Fruit fly (Drosophila melanogaster) whole organism, prepupa: ENCODE data around the gene CG2608.
A peak's percentile ranks its signal among the peaks of the same experiment; 100 is the strongest.

Experiments
- Blimp-1 ChIP-seq: fragments of 200-800 bp; sonication (Bioruptor generic); optimal IDR thresholded peaks from 3 replicates; lab custom pipeline; 2017; ENCODE audit warnings: missing biosample characterization, missing genetic modification characterization, mild to moderate bottlenecking, moderate library complexity, missing genetic modification reagents
- CG10631 ChIP-seq: fragments of 200-800 bp; sonication (Bioruptor generic); optimal IDR thresholded peaks from 2 replicates; lab custom pipeline; 2016; ENCODE audit warnings: missing biosample characterization, missing genetic modification characterization
- CG10669 ChIP-seq: fragments of 200-800 bp; sonication (Bioruptor generic); optimal IDR thresholded peaks from 3 replicates; lab custom pipeline; 2018; ENCODE audit warnings: missing biosample characterization, mild to moderate bottlenecking, missing genetic modification characterization, moderate library complexity
- CG11762 ChIP-seq: fragments of 200-800 bp; sonication (Bioruptor generic); optimal IDR thresholded peaks from 3 replicates; lab custom pipeline; 2016; ENCODE audit warnings: missing biosample characterization, missing genetic modification characterization; ENCODE audit not compliant: insufficient read depth
- CG15336 ChIP-seq: fragments of 200-800 bp; sonication (Bioruptor generic); IDR thresholded peaks from 2 replicates; pipeline ENCODE4 v1.3.6; 2022; ENCODE audit warnings: missing biosample characterization, missing genetic modification characterization
- CG1621 ChIP-seq: fragments of 200-800 bp; sonication (Bioruptor generic); optimal IDR thresholded peaks from 3 replicates; lab custom pipeline; 2018; ENCODE audit warnings: missing biosample characterization, mild to moderate bottlenecking, missing genetic modification characterization
- CG3032 ChIP-seq: fragments of 200-800 bp; optimal IDR thresholded peaks from 2 replicates; lab custom pipeline; 2019; ENCODE audit warnings: missing biosample characterization, mild to moderate bottlenecking, missing genetic modification characterization, moderate library complexity
- CG31627 ChIP-seq: fragments of 200-800 bp; sonication (Bioruptor generic); optimal IDR thresholded peaks from 3 replicates; lab custom pipeline; 2016; ENCODE audit warnings: missing biosample characterization, missing genetic modification characterization
- CG32006 ChIP-seq: fragments of 200-800 bp; sonication (Bioruptor generic); optimal IDR thresholded peaks from 3 replicates; lab custom pipeline; 2017; ENCODE audit warnings: missing biosample characterization, mild to moderate bottlenecking, missing genetic modification characterization
- CG34406 ChIP-seq: fragments of 200-800 bp; sonication (Bioruptor generic); optimal IDR thresholded peaks from 3 replicates; lab custom pipeline; 2016; ENCODE audit warnings: missing biosample characterization, missing genetic modification characterization
- CG3919 ChIP-seq: fragments of 200-800 bp; sonication (Bioruptor generic); optimal IDR thresholded peaks from 3 replicates; lab custom pipeline; 2016; ENCODE audit warnings: missing biosample characterization, missing genetic modification characterization
- CG6163 ChIP-seq: fragments of 200-800 bp; sonication (Bioruptor generic); IDR thresholded peaks from 3 replicates; pipeline ENCODE4 v1.3.6; 2022; ENCODE audit warnings: missing biosample characterization, missing genetic modification characterization
- CG6276 ChIP-seq: fragments of 200-800 bp; sonication (Bioruptor generic); optimal IDR thresholded peaks from 2 replicates; lab custom pipeline; 2017; ENCODE audit warnings: missing biosample characterization, mild to moderate bottlenecking, missing genetic modification characterization
- CG6792 ChIP-seq: fragments of 200-800 bp; sonication (Bioruptor generic); optimal IDR thresholded peaks from 3 replicates; lab custom pipeline; 2016; ENCODE audit warnings: missing biosample characterization, missing genetic modification characterization
- CG6854 ChIP-seq: fragments of 200-800 bp; sonication (Bioruptor generic); optimal IDR thresholded peaks from 2 replicates; lab custom pipeline; 2017; ENCODE audit warnings: missing biosample characterization, mild to moderate bottlenecking, missing genetic modification characterization
- CG7368 ChIP-seq: fragments of 200-800 bp; sonication (Bioruptor generic); optimal IDR thresholded peaks from 3 replicates; lab custom pipeline; 2016; ENCODE audit warnings: missing biosample characterization, missing genetic modification characterization
- CG8119 ChIP-seq: fragments of 200-800 bp; sonication (Bioruptor generic); IDR thresholded peaks from 3 replicates; pipeline ENCODE4 v1.3.6; 2022; ENCODE audit warnings: missing biosample characterization, missing genetic modification characterization
- CG8632 ChIP-seq: fragments of 200-800 bp; sonication (Bioruptor generic); optimal IDR thresholded peaks from 3 replicates; lab custom pipeline; 2016; ENCODE audit warnings: missing biosample characterization, missing genetic modification characterization
- CG9139 ChIP-seq: fragments of 200-800 bp; sonication (Bioruptor generic); optimal IDR thresholded peaks from 3 replicates; lab custom pipeline; 2017; ENCODE audit warnings: missing biosample characterization, mild to moderate bottlenecking, missing genetic modification characterization
- Eip78C ChIP-seq: fragments of 200-800 bp; sonication (Bioruptor generic); peaks from one replicate; lab custom pipeline; 2016; ENCODE audit warnings: missing biosample characterization, missing genetic modification characterization
- Ets21C ChIP-seq: fragments of 200-800 bp; sonication (Bioruptor generic); optimal IDR thresholded peaks from 3 replicates; lab custom pipeline; 2016; ENCODE audit warnings: missing biosample characterization, missing genetic modification characterization
- Ets96B ChIP-seq: fragments of 200-800 bp; optimal IDR thresholded peaks from 2 replicates; lab custom pipeline; 2019; ENCODE audit warnings: missing biosample characterization, mild to moderate bottlenecking, missing genetic modification characterization, moderate library complexity
- Gug ChIP-seq: fragments of 200-800 bp; sonication (Bioruptor generic); IDR thresholded peaks from 2 replicates; pipeline ENCODE4 v1.3.6; 2022; ENCODE audit warnings: missing biosample characterization, missing genetic modification characterization
- Hr39 ChIP-seq: fragments of 200-800 bp; sonication (Bioruptor generic); optimal IDR thresholded peaks from 2 replicates; lab custom pipeline; 2016; ENCODE audit warnings: missing biosample characterization, missing genetic modification characterization
- Hr4 ChIP-seq: fragments of 200-800 bp; sonication (Bioruptor generic); optimal IDR thresholded peaks from 3 replicates; lab custom pipeline; 2016; ENCODE audit warnings: missing biosample characterization, missing genetic modification characterization
- Lpt ChIP-seq: fragments of 200-800 bp; sonication (Bioruptor generic); optimal IDR thresholded peaks from 3 replicates; lab custom pipeline; 2016; ENCODE audit warnings: missing biosample characterization, missing genetic modification characterization
- Met ChIP-seq: fragments of 200-800 bp; sonication (Bioruptor generic); optimal IDR thresholded peaks from 3 replicates; lab custom pipeline; 2016; ENCODE audit warnings: missing biosample characterization, missing genetic modification characterization
- OdsH ChIP-seq: fragments of 200-800 bp; sonication (Bioruptor generic); optimal IDR thresholded peaks from 3 replicates; lab custom pipeline; 2016; ENCODE audit warnings: missing biosample characterization, missing genetic modification characterization
- Smox ChIP-seq: fragments of 200-800 bp; sonication (Bioruptor generic); optimal IDR thresholded peaks from 3 replicates; lab custom pipeline; 2016; ENCODE audit warnings: missing biosample characterization, missing genetic modification characterization
- Sox102F ChIP-seq: fragments of 200-800 bp; sonication (Bioruptor generic); optimal IDR thresholded peaks from 2 replicates; lab custom pipeline; 2016; ENCODE audit warnings: missing biosample characterization, mild to moderate bottlenecking, missing genetic modification characterization
- Sox14 ChIP-seq: fragments of 200-800 bp; sonication (Bioruptor generic); optimal IDR thresholded peaks from 3 replicates; lab custom pipeline; 2016; ENCODE audit warnings: missing biosample characterization, missing genetic modification characterization
- Sox15 ChIP-seq: fragments of 200-800 bp; sonication (Bioruptor generic); optimal IDR thresholded peaks from 3 replicates; lab custom pipeline; 2016; ENCODE audit warnings: missing biosample characterization, missing genetic modification characterization
- achi ChIP-seq: fragments of 200-800 bp; sonication (Bioruptor generic); optimal IDR thresholded peaks from 3 replicates; lab custom pipeline; 2016; ENCODE audit warnings: missing biosample characterization, missing genetic modification characterization
- acj6 ChIP-seq: fragments of 200-800 bp; sonication (Bioruptor generic); optimal IDR thresholded peaks from 3 replicates; lab custom pipeline; 2016; ENCODE audit warnings: missing biosample characterization, missing genetic modification characterization
- cyc ChIP-seq: fragments of 200-800 bp; sonication (Bioruptor generic); optimal IDR thresholded peaks from 3 replicates; lab custom pipeline; 2016; ENCODE audit warnings: missing biosample characterization, missing genetic modification characterization
- dac ChIP-seq: fragments of 200-800 bp; sonication (Bioruptor generic); optimal IDR thresholded peaks from 2 replicates; lab custom pipeline; 2017; ENCODE audit warnings: missing biosample characterization, mild to moderate bottlenecking, missing genetic modification characterization
- dsx ChIP-seq: fragments of 200-800 bp; optimal IDR thresholded peaks from 3 replicates; lab custom pipeline; 2019; ENCODE audit warnings: missing biosample characterization, mild to moderate bottlenecking, missing genetic modification characterization, moderate library complexity; ENCODE audit not compliant: poor library complexity, severe bottlenecking
- eg ChIP-seq: fragments of 200-800 bp; sonication (Bioruptor generic); IDR thresholded peaks from 3 replicates; pipeline ENCODE4 v1.3.6; 2022; ENCODE audit warnings: missing biosample characterization, missing genetic modification characterization
- esn ChIP-seq: fragments of 200-800 bp; sonication (Bioruptor generic); optimal IDR thresholded peaks from 2 replicates; lab custom pipeline; 2016; ENCODE audit warnings: missing biosample characterization, mild to moderate bottlenecking, missing genetic modification characterization, moderate library complexity
- lz ChIP-seq: fragments of 200-800 bp; sonication (Bioruptor generic); optimal IDR thresholded peaks from 3 replicates; lab custom pipeline; 2016; ENCODE audit warnings: missing biosample characterization, missing genetic modification characterization
- net ChIP-seq: fragments of 200-800 bp; sonication (Bioruptor generic); optimal IDR thresholded peaks from 3 replicates; lab custom pipeline; 2016; ENCODE audit warnings: missing biosample characterization, missing genetic modification characterization
- pdm3 ChIP-seq: fragments of 200-800 bp; sonication (Bioruptor generic); optimal IDR thresholded peaks from 3 replicates; lab custom pipeline; 2016; ENCODE audit warnings: missing biosample characterization, missing genetic modification characterization
- spab ChIP-seq: fragments of 200-800 bp; sonication (Bioruptor generic); optimal IDR thresholded peaks from 2 replicates; lab custom pipeline; 2017; ENCODE audit warnings: missing biosample characterization, mild to moderate bottlenecking, missing genetic modification characterization, missing genetic modification reagents
- svp ChIP-seq: fragments of 200-800 bp; sonication (Bioruptor generic); peaks from one replicate; lab custom pipeline; 2016; ENCODE audit warnings: missing biosample characterization, missing genetic modification characterization
- topi ChIP-seq: fragments of 200-800 bp; sonication (Bioruptor generic); optimal IDR thresholded peaks from 3 replicates; lab custom pipeline; 2016; ENCODE audit warnings: missing biosample characterization, missing genetic modification characterization

Gene CG2608

dm6 chr2L:20674718-20675117, 29.1 kb downstream of the CG2608 start:
- TF ChIP-seq svp (GFP tag; lab: Kevin White, UChicago) (peak; percentile 47), dsx (GFP tag; lab: Kevin White, UChicago) (no peak), CG8119 (GFP tag; lab: Robert Waterston, UW) (no peak), CG10669 (GFP tag; lab: Kevin White, UChicago) (no peak), CG3919 (GFP tag; lab: Kevin White, UChicago) (no peak), CG8632 (GFP tag; lab: Kevin White, UChicago) (no peak), Smox (no peak), CG6854 (GFP tag; lab: Kevin White, UChicago) (no peak), Met (GFP tag; lab: Kevin White, UChicago) (no peak), Sox15 (no peak), CG7368 (GFP tag; lab: Kevin White, UChicago) (no peak), CG10631 (GFP tag; lab: Kevin White, UChicago) (no peak), Sox14 (GFP tag; lab: Kevin White, UChicago) (no peak), Ets21C (GFP tag; lab: Kevin White, UChicago) (no peak), net (GFP tag; lab: Kevin White, UChicago) (no peak), Eip78C (peak; percentile 8), eg (GFP tag; lab: Robert Waterston, UW) (0 out of 3 replicates have a peak, but pooled peaks have one; percentile 35), dac (no peak), Sox102F (GFP tag; lab: Kevin White, UChicago) (no peak)

- TF ChIP-seq CG34406 (GFP tag; lab: Kevin White, UChicago) = peak; percentile 11
- TF ChIP-seq eg (GFP tag; lab: Robert Waterston, UW) = peak; percentile 59; the same call in 2 of the 3 replicates
- TF ChIP-seq cyc (GFP tag; lab: Kevin White, UChicago) = peak; percentile 25
- no peak for TF ChIP-seq CG1621
- peak; percentile 47 for TF ChIP-seq topi (GFP tag; lab: Kevin White, UChicago)
- peak; percentile 81 for TF ChIP-seq Sox14 (GFP tag; lab: Kevin White, UChicago)
- TF ChIP-seq CG8119 (GFP tag; lab: Robert Waterston, UW) = peak; percentile 40; the same call in 1 of the 3 replicates
- TF ChIP-seq Ets96B (tag; lab: Kevin White, UChicago) = peak; percentile 42
- no peak for TF ChIP-seq CG6276 (GFP tag; lab: Kevin White, UChicago)
- TF ChIP-seq OdsH (GFP tag; lab: Kevin White, UChicago) = peak; percentile 68
- no peak for TF ChIP-seq dac
- TF ChIP-seq esn (GFP tag; lab: Kevin White, UChicago) = peak; percentile 51
- TF ChIP-seq CG32006 (GFP tag; lab: Kevin White, UChicago) = peak; percentile 39
- TF ChIP-seq spab = no peak
- TF ChIP-seq Gug = peak; percentile 14; the same call in 1 of the 2 replicates
- peak; percentile 50 for TF ChIP-seq achi (GFP tag; lab: Kevin White, UChicago)
- no peak for TF ChIP-seq Hr39 (GFP tag; lab: Kevin White, UChicago)
- peak; percentile 56 for TF ChIP-seq Hr4 (GFP tag; lab: Kevin White, UChicago)
- TF ChIP-seq Lpt (GFP tag; lab: Kevin White, UChicago) = no peak
- no peak for TF ChIP-seq CG7368 (GFP tag; lab: Kevin White, UChicago)
- TF ChIP-seq pdm3 (GFP tag; lab: Kevin White, UChicago) = peak; percentile 58
- peak; percentile 35 for TF ChIP-seq CG3032 (tag; lab: Kevin White, UChicago)
- TF ChIP-seq CG9139 (GFP tag; lab: Kevin White, UChicago) = no peak
- no peak for TF ChIP-seq Blimp-1 (GFP tag; lab: Kevin White, UChicago)
- TF ChIP-seq CG15336 (GFP tag; lab: Robert Waterston, UW) = peak; percentile 55
- TF ChIP-seq Met (GFP tag; lab: Kevin White, UChicago) = no peak
- peak; percentile 46 for TF ChIP-seq CG3919 (GFP tag; lab: Kevin White, UChicago)
- TF ChIP-seq CG6792 = peak; percentile 45
- TF ChIP-seq CG6163 (GFP tag; lab: Robert Waterston, UW) = peak; percentile 43; the same call in 2 of the 3 replicates
- TF ChIP-seq CG31627 (GFP tag; lab: Kevin White, UChicago) = peak; percentile 44
- TF ChIP-seq lz (GFP tag; lab: Kevin White, UChicago) = peak; percentile 47
- TF ChIP-seq svp (GFP tag; lab: Kevin White, UChicago) = peak; percentile 81
- TF ChIP-seq CG6854 (GFP tag; lab: Kevin White, UChicago) = peak; percentile 6
- peak; percentile 67 for TF ChIP-seq Eip78C
- TF ChIP-seq CG11762 = no peak
- peak; percentile 56 for TF ChIP-seq acj6
- TF ChIP-seq CG8632 (GFP tag; lab: Kevin White, UChicago) = peak; percentile 2
Observed at dm6 chr2L:20675875-20676274, 30.3 kb downstream of the CG2608 start, which contains the start of the genes CG31678 and IKKepsilon. CG31678 (minus strand) TSS chr2L:20675941. IKKepsilon (plus strand) TSS chr2L:20676045.
